Worm (Caenorhabditis elegans) whole organism, late embryonic: ENCODE measurements around the gene F26F2.5.

Experiments used
- ama-1 ChIP-seq: fragments of 150-350 bp; optimal IDR thresholded peaks from 2 replicates; lab custom pipeline; 2014
- ceh-6 ChIP-seq: fragments of 200-800 bp; sonication (Bioruptor generic); optimal IDR thresholded peaks from 2 replicates; lab custom pipeline; 2018; ENCODE audit warnings: mild to moderate bottlenecking, missing genetic modification characterization, missing compliant biosample characterization
- hlh-30 ChIP-seq: sonication (generic microtip); optimal IDR thresholded peaks from 2 replicates; lab custom pipeline; 2017; ENCODE audit warnings: antibody characterized with exemption, missing genetic modification characterization, missing compliant biosample characterization; ENCODE audit not compliant: insufficient read depth
- hlh-8 ChIP-seq: sonication (generic microtip); optimal IDR thresholded peaks from 2 replicates; lab custom pipeline; 2016; ENCODE audit warnings: missing genotype, missing genetic modification characterization, missing compliant biosample characterization
- nhr-11 ChIP-seq: fragments of 150-350 bp; optimal IDR thresholded peaks from 2 replicates; lab custom pipeline; 2014; ENCODE audit warnings: missing biosample characterization, missing genetic modification characterization
- pat-9 ChIP-seq: fragments of 200-800 bp; sonication (Bioruptor generic); optimal IDR thresholded peaks from 2 replicates; lab custom pipeline; 2018; ENCODE audit warnings: mild to moderate bottlenecking, missing genetic modification characterization, moderate library complexity, missing compliant biosample characterization
- pha-2 ChIP-seq: sonication (generic microtip); optimal IDR thresholded peaks from 2 replicates; lab custom pipeline; 2017; ENCODE audit warnings: mild to moderate bottlenecking, missing genetic modification characterization, missing compliant biosample characterization
- tbx-2 ChIP-seq: sonication (generic microtip); optimal IDR thresholded peaks from 2 replicates; lab custom pipeline; 2016; ENCODE audit warnings: missing genetic modification characterization, missing compliant biosample characterization
- unc-3 ChIP-seq, 2 experiments: fragments of 200-800 bp in 1 of 2; sonication (Bioruptor generic) in 1 of 2; sonication (generic microtip) in 1 of 2; conservative IDR thresholded peaks in 1 of 2; optimal IDR thresholded peaks in 1 of 2; 2 replicates each; pipeline versions ENCODE4 v1.3.6 to Lab custom; 2016 to 2022; ENCODE audit warnings: missing compliant biosample characterization in 2 of 2, missing genetic modification characterization in 2 of 2, missing genetic modification reagents in 1 of 2

- TF ChIP-seq tbx-2 (no peak), pha-2 (tag; lab: Kevin White, UChicago) (no peak), ceh-6 (no peak), hlh-30 (tag; lab: Kevin White, UChicago) (no peak), unc-3 (GFP tag; conservative IDR thresholded peaks at IDR 0.05; lab: Robert Waterston, UW) (no peak), unc-3 (tag; optimal IDR thresholded peaks at IDR 0.05; lab: Kevin White, UChicago) (no peak), pat-9 (tag; lab: Kevin White, UChicago) (no peak), nhr-11 (no peak), ama-1 (lab: Kevin White, UChicago) (no peak), hlh-8 (tag; lab: Kevin White, UChicago) (no peak)
Measured at ce11 chrV:20573392-20573791, at the start of gene F26F2.5.
